Fruit fly (Drosophila melanogaster) whole organism, wandering third instar larva: ENCODE results near the gene rut.

Source experiments
- Hr83 ChIP-seq: fragments of 200-300 bp; sonication (Bioruptor generic); optimal IDR thresholded peaks from 2 replicates; lab custom pipeline; 2016; ENCODE audit warnings: missing biosample characterization, mild to moderate bottlenecking, missing genetic modification characterization, moderate library complexity; ENCODE audit not compliant: poor library complexity, severe bottlenecking
- dsf ChIP-seq: sonication (Bioruptor generic); optimal IDR thresholded peaks from 2 replicates; lab custom pipeline; 2016; ENCODE audit warnings: missing biosample characterization, missing genetic modification characterization, borderline replicate concordance
- foxo ChIP-seq, 2 experiments: fragments of 200-800 bp; sonication (Bioruptor generic); optimal IDR thresholded peaks; 2 replicates in 1 of 2; 3 replicates in 1 of 2; lab custom pipeline; 2016 to 2017; ENCODE audit warnings: missing biosample characterization in 2 of 2, missing genetic modification characterization in 2 of 2
- h ChIP-seq: fragments of 200-800 bp; sonication (Bioruptor generic); optimal IDR thresholded peaks from 3 replicates; lab custom pipeline; 2016; ENCODE audit warnings: missing biosample characterization, mild to moderate bottlenecking, missing genetic modification characterization
- psq ChIP-seq: fragments of 200-800 bp; sonication (Bioruptor generic); optimal IDR thresholded peaks from 3 replicates; lab custom pipeline; 2017; ENCODE audit warnings: missing biosample characterization, mild to moderate bottlenecking, missing genetic modification characterization, moderate library complexity
- sv ChIP-seq: fragments of 200-800 bp; sonication (Bioruptor generic); optimal IDR thresholded peaks from 3 replicates; lab custom pipeline; 2016; ENCODE audit warnings: missing biosample characterization, missing genetic modification characterization

- TF ChIP-seq h (GFP tag; lab: Kevin White, UChicago) (no peak), sv (GFP tag; lab: Kevin White, UChicago) (no peak), Hr83 (GFP tag; lab: Kevin White, UChicago) (no peak), psq (GFP tag; lab: Kevin White, UChicago) (no peak), dsf (GFP tag; lab: Kevin White, UChicago) (no peak), foxo (GFP tag; optimal IDR thresholded peaks at IDR 0.05; lab: Kevin White, UChicago) (no peak)
These were observed 13.6 kb downstream of the rut start for dm6 chrX:14812239-14812638.
